Worm (Caenorhabditis elegans) whole organism, late embryonic: Measurements from ENCODE around the gene srh-193.
"Not testable (repeated sequence)": the region's sequence is repeated elsewhere in the genome, so short reads cannot be mapped to it uniquely, and the experiment has no call there.

Experiments used
- C08G9.2 ChIP-seq: sonication (generic microtip); optimal IDR thresholded peaks from 2 replicates; lab custom pipeline; 2016; ENCODE audit warnings: mild to moderate bottlenecking, missing genetic modification characterization, moderate library complexity, missing compliant biosample characterization
- Y22D7AL.16 ChIP-seq: sonication (generic microtip); optimal IDR thresholded peaks from 2 replicates; lab custom pipeline; 2016; ENCODE audit warnings: missing genetic modification characterization, missing compliant biosample characterization
- ahr-1 ChIP-seq: sonication (generic microtip); optimal IDR thresholded peaks from 2 replicates; lab custom pipeline; 2016; ENCODE audit warnings: missing genetic modification characterization, missing compliant biosample characterization
- ama-1 ChIP-seq: fragments of 150-350 bp; optimal IDR thresholded peaks from 2 replicates; lab custom pipeline; 2014
- ceh-14 ChIP-seq: sonication (generic microtip); optimal IDR thresholded peaks from 2 replicates; lab custom pipeline; 2016; ENCODE audit warnings: missing genotype, missing genetic modification characterization, missing compliant biosample characterization
- ceh-18 ChIP-seq: sonication (generic microtip); optimal IDR thresholded peaks from 2 replicates; lab custom pipeline; 2016; ENCODE audit warnings: missing genetic modification characterization, missing compliant biosample characterization
- ceh-19 ChIP-seq: fragments of 200-800 bp; sonication (Bioruptor generic); optimal IDR thresholded peaks from 2 replicates; lab custom pipeline; 2018; ENCODE audit warnings: mild to moderate bottlenecking, missing genetic modification characterization, missing compliant biosample characterization
- ceh-2 ChIP-seq: sonication (generic microtip); optimal IDR thresholded peaks from 2 replicates; lab custom pipeline; 2016; ENCODE audit warnings: missing genotype, missing genetic modification characterization, missing compliant biosample characterization
- ceh-22 ChIP-seq: sonication (generic microtip); optimal IDR thresholded peaks from 2 replicates; lab custom pipeline; 2017; ENCODE audit warnings: missing biosample characterization, missing genetic modification characterization
- ceh-31 ChIP-seq: sonication (generic microtip); optimal IDR thresholded peaks from 2 replicates; lab custom pipeline; 2016; ENCODE audit warnings: missing genetic modification characterization, missing compliant biosample characterization
- ceh-9 ChIP-seq: sonication (generic microtip); optimal IDR thresholded peaks from 2 replicates; lab custom pipeline; 2016; ENCODE audit warnings: mild to moderate bottlenecking, missing genetic modification characterization, inconsistent platforms, missing compliant biosample characterization
- che-1 ChIP-seq: sonication (generic microtip); optimal IDR thresholded peaks from 2 replicates; lab custom pipeline; 2016; ENCODE audit warnings: mild to moderate bottlenecking, missing genetic modification characterization, missing compliant biosample characterization
- dmd-4 ChIP-seq: sonication (generic microtip); optimal IDR thresholded peaks from 2 replicates; lab custom pipeline; 2016; ENCODE audit warnings: borderline replicate concordance, missing genetic modification characterization, missing compliant biosample characterization
- elt-2 ChIP-seq: sonication (generic microtip); optimal IDR thresholded peaks from 2 replicates; lab custom pipeline; 2016; ENCODE audit warnings: missing genetic modification reagents, missing genetic modification characterization, missing compliant biosample characterization
- eyg-1 ChIP-seq: sonication (generic microtip); optimal IDR thresholded peaks from 2 replicates; lab custom pipeline; 2016; ENCODE audit warnings: missing genotype, missing genetic modification characterization, missing compliant biosample characterization
- fax-1 ChIP-seq: sonication (generic microtip); optimal IDR thresholded peaks from 2 replicates; lab custom pipeline; 2016; ENCODE audit warnings: missing genotype, missing genetic modification characterization, missing compliant biosample characterization
- fkh-10 ChIP-seq: fragments of 150-350 bp; optimal IDR thresholded peaks from 2 replicates; lab custom pipeline; 2014; ENCODE audit warnings: missing biosample characterization, missing genetic modification reagents, missing genetic modification characterization
- gmeb-2 ChIP-seq: sonication (generic microtip); optimal IDR thresholded peaks from 2 replicates; lab custom pipeline; 2016; ENCODE audit warnings: missing genetic modification characterization, inconsistent platforms, missing compliant biosample characterization
- hlh-13 ChIP-seq: fragments of 200-800 bp; sonication (Bioruptor generic); optimal IDR thresholded peaks from 2 replicates; lab custom pipeline; 2018; ENCODE audit warnings: mild to moderate bottlenecking, missing genetic modification characterization, missing compliant biosample characterization
- hlh-30 ChIP-seq: sonication (generic microtip); optimal IDR thresholded peaks from 2 replicates; lab custom pipeline; 2017; ENCODE audit warnings: antibody characterized with exemption, missing genetic modification characterization, missing compliant biosample characterization; ENCODE audit not compliant: insufficient read depth
- hlh-6 ChIP-seq: sonication (generic microtip); optimal IDR thresholded peaks from 2 replicates; lab custom pipeline; 2016; ENCODE audit warnings: missing genotype, missing genetic modification characterization, missing compliant biosample characterization
- lim-6 ChIP-seq: sonication (generic microtip); optimal IDR thresholded peaks from 2 replicates; lab custom pipeline; 2016; ENCODE audit warnings: missing genetic modification characterization, missing compliant biosample characterization
- lin-11 ChIP-seq: fragments of 200-800 bp; sonication (Bioruptor generic); optimal IDR thresholded peaks from 2 replicates; lab custom pipeline; 2018; ENCODE audit warnings: mild to moderate bottlenecking, missing genetic modification characterization, missing compliant biosample characterization
- madf-2 ChIP-seq: sonication (generic microtip); optimal IDR thresholded peaks from 2 replicates; lab custom pipeline; 2017; ENCODE audit warnings: missing genetic modification characterization, missing compliant biosample characterization
- mec-3 ChIP-seq: sonication (generic microtip); optimal IDR thresholded peaks from 2 replicates; lab custom pipeline; 2016; ENCODE audit warnings: borderline replicate concordance, missing genetic modification characterization, missing compliant biosample characterization
- nhr-232 ChIP-seq: sonication (generic microtip); optimal IDR thresholded peaks from 2 replicates; lab custom pipeline; 2016; ENCODE audit warnings: missing genetic modification characterization, missing compliant biosample characterization
- npax-4 ChIP-seq: sonication (generic microtip); optimal IDR thresholded peaks from 2 replicates; lab custom pipeline; 2016; ENCODE audit warnings: missing genetic modification characterization, missing compliant biosample characterization
- pat-9 ChIP-seq: fragments of 200-800 bp; sonication (Bioruptor generic); optimal IDR thresholded peaks from 2 replicates; lab custom pipeline; 2018; ENCODE audit warnings: mild to moderate bottlenecking, missing genetic modification characterization, moderate library complexity, missing compliant biosample characterization
- pha-2 ChIP-seq: sonication (generic microtip); optimal IDR thresholded peaks from 2 replicates; lab custom pipeline; 2017; ENCODE audit warnings: mild to moderate bottlenecking, missing genetic modification characterization, missing compliant biosample characterization
- pha-4 ChIP-seq: fragments of 150-350 bp; optimal IDR thresholded peaks from 2 replicates; lab custom pipeline; 2018; ENCODE audit warnings: missing biosample characterization, missing genetic modification reagents, missing genetic modification characterization
- pqm-1 ChIP-seq: sonication (generic microtip); optimal IDR thresholded peaks from 2 replicates; lab custom pipeline; 2016; ENCODE audit warnings: missing genetic modification characterization, missing compliant biosample characterization
- ref-2 ChIP-seq: sonication (generic microtip); optimal IDR thresholded peaks from 2 replicates; lab custom pipeline; 2016; ENCODE audit warnings: missing genetic modification characterization, missing compliant biosample characterization
- sox-2 ChIP-seq: fragments of 200-800 bp; sonication (Bioruptor generic); IDR thresholded peaks from 2 replicates; pipeline ENCODE4 v1.3.6; 2022; ENCODE audit warnings: missing genetic modification reagents, missing genetic modification characterization, missing compliant biosample characterization
- syd-9 ChIP-seq: sonication (generic microtip); optimal IDR thresholded peaks from 2 replicates; lab custom pipeline; 2016; ENCODE audit warnings: mild to moderate bottlenecking, missing genetic modification characterization, moderate library complexity, missing compliant biosample characterization
- tbx-7 ChIP-seq: sonication (generic microtip); optimal IDR thresholded peaks from 2 replicates; lab custom pipeline; 2016; ENCODE audit warnings: missing genotype, missing genetic modification characterization, missing compliant biosample characterization
- unc-42 ChIP-seq: sonication (generic microtip); optimal IDR thresholded peaks from 2 replicates; lab custom pipeline; 2016; ENCODE audit warnings: missing genotype, missing genetic modification characterization, missing compliant biosample characterization
- unc-55 ChIP-seq: sonication (generic microtip); optimal IDR thresholded peaks from 2 replicates; lab custom pipeline; 2017; ENCODE audit warnings: missing biosample characterization, missing genetic modification reagents, missing genetic modification characterization
- unc-86 ChIP-seq: sonication (generic microtip); optimal IDR thresholded peaks from 2 replicates; lab custom pipeline; 2016; ENCODE audit warnings: missing genetic modification characterization, missing compliant biosample characterization

The srh-193 gene

DNA sequence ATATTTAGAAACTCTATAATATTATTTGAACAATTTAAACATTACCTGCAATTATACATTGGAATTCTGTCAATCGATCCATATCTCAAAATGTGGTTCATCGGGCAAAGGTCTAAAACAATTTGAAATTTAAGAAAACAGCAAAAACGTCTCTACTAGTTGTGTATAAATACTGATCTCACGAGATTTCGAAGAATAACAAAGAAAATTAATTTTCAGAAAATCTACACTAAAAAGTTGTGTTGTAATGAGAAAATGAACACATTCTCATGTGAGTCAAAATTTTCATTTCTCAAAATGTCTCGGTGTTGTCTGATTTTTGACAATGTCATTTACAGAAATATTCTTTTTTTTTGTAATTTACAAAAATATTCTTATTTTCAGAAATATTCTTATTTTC is 21.8 kb downstream of the srh-193 start, which contains the start of gene srt-36:
srt-36 (minus strand) TSS at position 101 of the 400 bp plus-strand sequence.
- not testable (repeated sequence) for TF ChIP-seq mec-3 (tag; lab: Kevin White, UChicago); unc-55; lim-6 (tag; lab: Kevin White, UChicago)

DNA sequence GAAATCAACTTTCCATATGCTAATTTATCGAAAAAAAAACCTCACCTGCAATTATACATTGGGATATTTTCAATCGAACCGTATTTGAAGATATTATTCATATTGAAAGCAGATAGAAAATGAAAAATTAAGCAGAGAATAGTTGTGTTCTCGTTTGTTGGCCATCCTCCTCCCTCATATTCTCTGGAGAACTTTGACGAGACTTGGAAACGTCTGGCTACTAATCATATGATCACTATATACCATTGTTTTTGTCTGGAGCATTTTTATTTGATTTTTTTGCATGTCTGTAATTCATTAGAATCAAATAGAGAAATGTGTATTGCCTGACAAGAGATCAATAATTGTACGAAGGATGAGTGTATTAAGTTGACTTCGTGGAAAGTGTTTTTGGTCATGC is 25.5 kb downstream of the srh-193 start, which contains the start of gene srt-35:
srt-35 (minus strand) TSS at position 101 of the 400 bp plus-strand sequence.
- TF ChIP-seq madf-2 (tag; lab: Kevin White, UChicago) = no peak
- no peak for TF ChIP-seq syd-9 (tag; lab: Kevin White, UChicago)
- TF ChIP-seq C08G9.2 (tag; lab: Kevin White, UChicago) = no peak
- no peak for TF ChIP-seq ceh-19 (GFP tag; lab: Kevin White, UChicago)
- TF ChIP-seq fax-1 (tag; lab: Kevin White, UChicago) = no peak
- no peak for TF ChIP-seq hlh-6 (tag; lab: Kevin White, UChicago)
- TF ChIP-seq unc-86 (tag; lab: Kevin White, UChicago) = no peak
- no peak for TF ChIP-seq pha-4 (tag; lab: Kevin White, UChicago)
- TF ChIP-seq nhr-232 (tag; lab: Kevin White, UChicago) = no peak
- TF ChIP-seq Y22D7AL.16 (tag; lab: Kevin White, UChicago) = no peak
- TF ChIP-seq ama-1 = no peak
- no peak for TF ChIP-seq pqm-1 (tag; lab: Kevin White, UChicago)
- TF ChIP-seq ref-2 = no peak
- TF ChIP-seq ceh-18 (tag; lab: Kevin White, UChicago) = no peak
- TF ChIP-seq ceh-14 (tag; lab: Kevin White, UChicago) = no peak
- no peak for TF ChIP-seq hlh-13 (GFP tag; lab: Kevin White, UChicago)
- no peak for TF ChIP-seq dmd-4
- TF ChIP-seq eyg-1 (tag; lab: Kevin White, UChicago) = no peak

DNA sequence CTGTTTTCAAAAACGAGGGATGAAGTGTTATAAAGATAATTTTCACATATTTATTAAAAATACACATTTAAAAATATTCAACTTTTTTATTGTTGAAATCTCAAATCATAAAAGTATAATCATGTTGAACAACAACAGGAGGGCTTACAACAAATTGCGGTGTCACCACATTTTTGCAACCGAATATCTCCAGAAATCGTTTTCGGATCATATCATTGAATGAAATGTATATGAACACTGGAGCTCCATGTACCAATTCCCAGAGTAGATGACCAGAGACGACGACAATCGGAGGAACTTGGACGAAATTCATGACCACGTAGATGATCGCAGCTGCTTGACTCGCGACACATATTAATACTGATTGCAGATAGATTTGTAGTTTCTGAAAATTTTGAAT is 28.6 kb downstream of the srh-193 start:
- TF ChIP-seq tbx-7 (tag; lab: Kevin White, UChicago) (no peak), ceh-31 (tag; lab: Kevin White, UChicago) (no peak), pat-9 (tag; lab: Kevin White, UChicago) (no peak), pha-4 (tag; lab: Kevin White, UChicago) (no peak), lim-6 (tag; lab: Kevin White, UChicago) (no peak), ahr-1 (tag; lab: Kevin White, UChicago) (no peak), hlh-13 (GFP tag; lab: Kevin White, UChicago) (no peak), Y22D7AL.16 (tag; lab: Kevin White, UChicago) (no peak), hlh-30 (tag; lab: Kevin White, UChicago) (no peak), sox-2 (no peak), ceh-9 (no peak), unc-42 (tag; lab: Kevin White, UChicago) (no peak)
- TF ChIP-seq, all 69 proteins: peak for 0

DNA sequence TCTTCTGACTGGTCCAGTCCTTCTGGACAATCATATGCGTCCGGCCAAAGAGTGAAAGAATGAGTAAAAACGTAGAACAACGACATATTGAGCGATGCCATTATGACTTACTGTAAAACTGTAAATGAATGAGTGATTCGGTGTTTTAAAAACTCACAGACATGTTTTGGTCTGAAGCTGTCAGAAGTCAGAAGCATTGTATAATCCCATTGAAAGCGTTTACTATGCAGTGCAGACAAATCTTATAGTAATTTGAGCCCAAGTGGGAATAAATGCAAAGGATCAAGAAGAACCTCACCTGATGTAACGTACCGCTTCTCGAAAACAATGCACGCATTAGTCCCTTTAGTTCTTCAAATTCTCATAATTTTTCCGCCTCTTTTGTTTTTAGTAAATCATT is 29.9 kb downstream of the srh-193 start, which contains the start of gene srt-3:
srt-3 (minus strand) TSS at position 101 of the 400 bp plus-strand sequence.
- TF ChIP-seq pha-2 (tag; lab: Kevin White, UChicago) = no peak
- TF ChIP-seq tbx-7 (tag; lab: Kevin White, UChicago) = no peak
- TF ChIP-seq fkh-10 (GFP tag; lab: Kevin White, UChicago) = no peak
- TF ChIP-seq hlh-30 (tag; lab: Kevin White, UChicago) = no peak
- TF ChIP-seq ceh-18 (tag; lab: Kevin White, UChicago) = no peak
- TF ChIP-seq syd-9 (tag; lab: Kevin White, UChicago) = no peak

DNA sequence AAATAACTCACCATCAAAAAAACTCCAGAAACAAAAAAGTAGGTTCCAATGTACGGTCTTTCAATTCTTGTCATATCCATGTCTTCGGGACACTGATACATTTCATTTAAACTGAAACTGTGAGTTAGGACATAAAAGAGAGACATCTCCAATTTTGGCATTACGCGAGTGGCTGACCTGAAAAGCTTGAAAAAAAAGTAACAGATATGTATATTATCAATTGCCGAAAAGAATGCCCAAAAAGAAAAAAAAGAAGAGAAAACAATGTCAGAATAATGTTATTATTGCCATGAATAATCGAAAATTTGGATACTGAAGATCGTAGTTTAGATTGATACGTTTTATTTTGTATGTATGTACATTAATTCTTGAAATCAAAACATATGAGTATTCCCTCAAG is 33.5 kb downstream of the srh-193 start, which contains the start of gene srt-14:
srt-14 (minus strand) TSS at position 101 of the 400 bp plus-strand sequence.
- TF ChIP-seq nhr-232 (tag; lab: Kevin White, UChicago) (no peak), ceh-2 (tag; lab: Kevin White, UChicago) (no peak), ceh-22 (tag; lab: Kevin White, UChicago) (no peak), eyg-1 (tag; lab: Kevin White, UChicago) (no peak), unc-86 (tag; lab: Kevin White, UChicago) (no peak), tbx-7 (tag; lab: Kevin White, UChicago) (no peak), lin-11 (no peak), che-1 (tag; lab: Kevin White, UChicago) (no peak), gmeb-2 (tag; lab: Kevin White, UChicago) (no peak), elt-2 (tag; lab: Kevin White, UChicago) (no peak), fkh-10 (GFP tag; lab: Kevin White, UChicago) (no peak), npax-4 (no peak)
- TF ChIP-seq, all 69 proteins: peak for 0
